Fruit fly (Drosophila melanogaster): ENCODE measurements around the gene Oseg5.

Oseg5 gene

DNA sequence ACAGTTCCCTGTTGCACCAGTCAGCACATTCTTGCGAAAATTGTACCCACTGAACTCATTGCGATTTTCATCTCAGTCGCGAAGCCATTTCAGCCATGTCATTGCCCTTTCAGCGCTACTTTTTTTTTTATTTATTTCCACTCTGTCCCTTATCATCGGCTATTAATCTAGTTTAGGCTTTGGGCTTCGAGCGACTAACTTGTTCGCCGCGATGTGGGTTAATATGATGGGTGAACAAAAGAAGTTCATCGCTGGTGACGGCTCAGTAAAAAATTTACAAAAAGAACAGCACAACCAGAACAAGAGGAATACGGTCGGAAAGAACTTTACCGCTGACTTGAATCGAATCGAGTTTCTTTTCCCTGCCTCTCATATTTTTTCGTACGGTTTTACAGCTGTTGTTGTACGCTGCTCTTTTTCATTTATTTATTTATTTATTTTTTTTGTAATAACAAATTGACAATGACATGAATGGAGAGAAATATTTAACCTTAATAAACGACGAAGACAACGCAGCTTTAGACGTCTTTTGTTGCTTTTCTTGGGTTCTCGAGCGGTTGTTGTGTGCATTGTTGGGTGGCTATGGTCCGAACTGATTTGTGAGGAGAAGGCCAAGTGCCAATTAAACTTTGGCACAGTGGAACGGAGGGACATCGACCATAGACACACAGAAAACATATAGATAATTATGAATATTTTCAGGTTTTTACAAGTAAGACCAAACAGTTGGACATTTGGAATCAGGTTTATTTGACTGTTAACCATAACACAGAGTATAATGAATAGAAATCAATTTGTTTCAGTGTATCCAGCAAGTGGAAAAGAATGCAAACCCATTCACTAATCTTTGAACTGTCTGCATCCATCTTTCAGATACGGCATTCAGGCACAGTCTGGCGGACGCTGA, 23.1 kb downstream of the Oseg5 start (continued):
- TF ChIP-seq dac (GFP tag; optimal IDR thresholded peaks at IDR 0.05) (no peak), spab (GFP tag; optimal IDR thresholded peaks at IDR 0.05) (peak; percentile 7), Hr4 (GFP tag; optimal IDR thresholded peaks at IDR 0.05) (no peak), Ets21C (GFP tag; optimal IDR thresholded peaks at IDR 0.05) (no peak), OdsH (GFP tag; optimal IDR thresholded peaks at IDR 0.05) (peak; percentile 2), CG32006 (GFP tag; optimal IDR thresholded peaks at IDR 0.05) (no peak), Sox102F (GFP tag; optimal IDR thresholded peaks at IDR 0.05) (no peak), CG7368 (GFP tag; optimal IDR thresholded peaks at IDR 0.05) (no peak), lz (GFP tag; optimal IDR thresholded peaks at IDR 0.05) (peak; percentile 7), CG6808 (GFP tag; optimal IDR thresholded peaks at IDR 0.05) (peak; percentile 57), topi (GFP tag; optimal IDR thresholded peaks at IDR 0.05) (no peak), CG9139 (GFP tag; optimal IDR thresholded peaks at IDR 0.05) (peak; percentile 78), CG6163 (GFP tag; IDR thresholded peaks at IDR 0.05) (peak; percentile 61; the same call in 2 of the 3 replicates), salr (GFP tag; optimal IDR thresholded peaks at IDR 0.05) (no peak), CG15336 (GFP tag; IDR thresholded peaks at IDR 0.05) (peak; percentile 10; the same call in 1 of the 2 replicates), CG11294 (GFP tag; IDR thresholded peaks at IDR 0.05) (no peak), Sox14 (GFP tag; optimal IDR thresholded peaks at IDR 0.05) (no peak), ss (GFP tag; optimal IDR thresholded peaks at IDR 0.05) (peak; percentile 65 to 80), CG6854 (GFP tag; optimal IDR thresholded peaks at IDR 0.05) (no peak), svp (GFP tag) (peak; percentile 67), Hr39 (GFP tag; optimal IDR thresholded peaks at IDR 0.05) (no peak)

DNA sequence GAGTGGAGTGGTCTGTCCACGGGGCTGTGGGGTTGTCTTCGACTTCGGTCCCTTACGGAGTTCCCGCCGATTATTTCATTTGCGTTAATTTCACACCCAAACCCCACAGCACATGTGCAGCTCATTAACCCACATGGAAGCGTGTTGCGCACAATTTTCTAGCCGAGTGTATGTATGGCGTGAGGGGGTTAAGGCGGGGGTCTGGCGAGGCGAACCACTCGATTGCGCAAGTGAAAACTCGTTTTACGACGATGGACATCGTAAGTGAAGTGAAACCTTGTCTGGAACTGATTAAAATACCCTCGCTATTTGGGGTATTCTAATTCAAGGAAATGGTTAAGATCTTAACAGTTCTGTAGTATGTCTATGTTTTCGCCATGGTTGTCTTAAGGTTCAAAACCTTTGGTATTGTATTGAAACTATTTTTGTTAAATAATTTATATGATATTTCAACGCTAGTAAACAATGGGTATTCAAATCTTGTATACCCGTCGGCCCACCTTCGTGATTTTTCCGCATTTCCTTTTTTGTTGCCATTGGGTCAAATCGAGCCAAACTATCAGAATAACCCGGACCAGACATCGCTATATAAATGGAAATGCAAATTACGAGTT, 24.5 kb downstream of the Oseg5 start:
- TF ChIP-seq dac (GFP tag; optimal IDR thresholded peaks at IDR 0.05) (peak; percentile 62), CG6808 (GFP tag; optimal IDR thresholded peaks at IDR 0.05) (peak; percentile 40), dsx (GFP tag; optimal IDR thresholded peaks at IDR 0.05; ENCODE audit: poor library complexity, severe bottlenecking) (peak; percentile 36), CG11762 (GFP tag; optimal IDR thresholded peaks at IDR 0.05; ENCODE audit: insufficient read depth) (peak; percentile 60), CG1621 (tag; optimal IDR thresholded peaks at IDR 0.05) (peak; percentile 47), Lpt (GFP tag; optimal IDR thresholded peaks at IDR 0.05) (peak; percentile 82), fd59A (GFP tag; optimal IDR thresholded peaks at IDR 0.05) (peak; percentile 52), Hr4 (GFP tag; optimal IDR thresholded peaks at IDR 0.05) (peak; percentile 86), Sox14 (GFP tag; optimal IDR thresholded peaks at IDR 0.05) (peak; percentile 68), Eip75B (GFP tag; optimal IDR thresholded peaks at IDR 0.05) (peak; percentile 74), CG8119 (GFP tag; IDR thresholded peaks at IDR 0.05) (peak; percentile 88), CG8632 (GFP tag; optimal IDR thresholded peaks at IDR 0.05) (peak; percentile 58), Ets96B (tag; optimal IDR thresholded peaks at IDR 0.05) (no peak), CG34406 (GFP tag; optimal IDR thresholded peaks at IDR 0.05) (peak; percentile 52), achi (GFP tag; optimal IDR thresholded peaks at IDR 0.05) (peak; percentile 82), CG6163 (GFP tag; IDR thresholded peaks at IDR 0.05) (peak; percentile 82), CG10669 (GFP tag; optimal IDR thresholded peaks at IDR 0.05) (peak; percentile 55), CG3919 (GFP tag; optimal IDR thresholded peaks at IDR 0.05) (peak; percentile 73), acj6 (GFP tag; optimal IDR thresholded peaks at IDR 0.05) (peak; percentile 66), CG8319 (GFP tag; optimal IDR thresholded peaks at IDR 0.05) (no peak), Hr38 (GFP tag; optimal IDR thresholded peaks at IDR 0.05) (no peak), CG32006 (GFP tag; optimal IDR thresholded peaks at IDR 0.05) (peak; percentile 89), Hr39 (GFP tag; optimal IDR thresholded peaks at IDR 0.05) (no peak), Gug (GFP tag; IDR thresholded peaks at IDR 0.05) (peak; percentile 77), Smox (GFP tag; optimal IDR thresholded peaks at IDR 0.05) (no peak), CG7368 (GFP tag; optimal IDR thresholded peaks at IDR 0.05) (peak; percentile 53), fd85E (GFP tag; optimal IDR thresholded peaks at IDR 0.05) (no peak), Eip78C (GFP tag) (peak; percentile 91), eg (GFP tag; IDR thresholded peaks at IDR 0.05) (peak; percentile 91), CG16779 (tag; optimal IDR thresholded peaks at IDR 0.05) (peak; percentile 58), lz (GFP tag; optimal IDR thresholded peaks at IDR 0.05) (no peak), CG6276 (GFP tag; optimal IDR thresholded peaks at IDR 0.05) (peak; percentile 85), CG9139 (GFP tag; optimal IDR thresholded peaks at IDR 0.05) (no peak), CG4318 (GFP tag; optimal IDR thresholded peaks at IDR 0.05) (peak; percentile 69), esn (GFP tag; optimal IDR thresholded peaks at IDR 0.05) (no peak)

Measured in whole organism, prepupa.